Worm (Caenorhabditis elegans): Measurements from ENCODE around the gene ZC416.2.

The ZC416.2 gene

ce11 chrIV:3665089-3665488 is 31.7 kb downstream of the ZC416.2 start:
- TF ChIP-seq unc-62 (GFP tag; optimal IDR thresholded peaks at IDR 0.05 in 1 of 2) (peak in 1 of 2 experiments; percentile 67), unc-62 (tag; optimal IDR thresholded peaks at IDR 0.05) (no peak), ceh-82 (tag; optimal IDR thresholded peaks at IDR 0.05) (no peak), set-16 (GFP tag; IDR thresholded peaks at IDR 0.05) (peak; percentile 36; the same call in 1 of the 2 replicates)

DNA sequence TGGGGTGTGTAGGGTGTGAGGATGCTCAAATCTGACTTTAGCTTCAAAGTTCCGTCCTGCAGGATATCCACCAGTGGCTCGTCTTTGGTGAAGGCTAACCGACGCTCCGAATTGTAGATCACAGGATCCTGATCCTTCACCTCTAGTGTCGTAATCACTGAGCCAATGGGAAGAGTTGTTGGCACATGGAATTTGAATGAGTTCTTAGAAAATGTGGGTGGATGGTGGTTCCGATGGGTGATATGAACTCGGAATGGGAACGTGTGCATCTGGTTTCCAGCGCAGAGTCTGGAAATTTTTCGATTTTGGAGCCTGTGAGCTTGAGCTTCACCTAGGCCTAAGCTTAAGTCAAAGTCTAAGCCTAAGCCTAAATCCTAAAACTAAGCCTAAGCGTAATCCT is 33.1 kb downstream of the ZC416.2 start:
- TF ChIP-seq fkh-10 (GFP tag; optimal IDR thresholded peaks at IDR 0.05) (no peak), Y48G9A.11 (GFP tag; IDR thresholded peaks at IDR 0.05) (no peak), aha-1 (tag) (peak; percentile 92), nhr-76 (tag; optimal IDR thresholded peaks at IDR 0.05) (no peak), tra-1 (GFP tag; IDR thresholded peaks at IDR 0.05) (0 out of 2 replicates have a peak, but pooled peaks have one; percentile 23)

- no peak for TF ChIP-seq ztf-11 (tag; optimal IDR thresholded peaks at IDR 0.05)
- no peak for TF ChIP-seq ceh-28 (tag; optimal IDR thresholded peaks at IDR 0.05)
- TF ChIP-seq attf-4 (tag; optimal IDR thresholded peaks at IDR 0.05): no peak
- no peak for TF ChIP-seq egl-43 (GFP tag; IDR thresholded peaks at IDR 0.05)
- no peak for TF ChIP-seq ceh-20 (GFP tag; IDR thresholded peaks at IDR 0.05)
- no peak for TF ChIP-seq tag-97 (GFP tag; IDR thresholded peaks at IDR 0.05)
- TF ChIP-seq zfp-2 (tag; optimal IDR thresholded peaks at IDR 0.05): no peak
- TF ChIP-seq F10B5.3 (tag; optimal IDR thresholded peaks at IDR 0.05): no peak
- TF ChIP-seq set-16 (GFP tag; IDR thresholded peaks at IDR 0.05): no peak
- TF ChIP-seq lin-29 (GFP tag; IDR thresholded peaks at IDR 0.05): no peak
- no peak for TF ChIP-seq vab-7 (GFP tag; IDR thresholded peaks at IDR 0.05)
- TF ChIP-seq nhr-6 (tag; optimal IDR thresholded peaks at IDR 0.05): no peak
- no peak for TF ChIP-seq daf-19 (GFP tag; conservative IDR thresholded peaks at IDR 0.05)
- TF ChIP-seq ceh-62 (tag; optimal IDR thresholded peaks at IDR 0.05): no peak
- TF ChIP-seq F49E8.2 (tag; optimal IDR thresholded peaks at IDR 0.05; ENCODE audit: borderline replicate concordance): no peak
- TF ChIP-seq dpl-1 (GFP tag; optimal IDR thresholded peaks at IDR 0.05): no peak
These were observed 34.4 kb downstream of the ZC416.2 start for ce11 chrIV:3667796-3668195.

DNA sequence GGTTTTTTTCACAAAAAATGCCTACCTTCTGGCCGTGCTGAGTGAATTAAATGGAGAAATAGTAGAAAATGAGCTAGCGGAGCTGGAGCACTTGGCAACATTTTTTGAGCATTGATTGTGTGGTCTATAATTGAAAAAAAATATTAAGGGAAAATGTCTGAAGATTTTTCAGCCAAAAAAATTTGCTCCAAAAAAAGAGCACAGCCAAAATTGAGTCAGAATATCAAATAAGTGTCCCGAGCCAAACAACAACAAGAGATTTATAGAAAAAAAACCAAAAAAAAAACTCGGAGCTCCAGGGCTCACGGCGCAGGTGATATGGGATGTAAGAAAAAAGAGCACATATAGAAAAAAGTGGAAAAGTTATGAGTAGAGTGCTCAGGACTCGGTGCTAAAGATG is 35.2 kb downstream of the ZC416.2 start, which contains the start of gene fmil-1:
Gene fmil-1 (minus strand): TSS at position 101 of the 400 bp plus-strand sequence.
- no peak for TF ChIP-seq ces-1 (GFP tag; optimal IDR thresholded peaks at IDR 0.05)
- no peak for TF ChIP-seq ceh-62 (tag; optimal IDR thresholded peaks at IDR 0.05)
- TF ChIP-seq dve-1 (tag; optimal IDR thresholded peaks at IDR 0.05; ENCODE audit: insufficient read depth): no peak
- no peak for TF ChIP-seq hif-1 (tag; optimal IDR thresholded peaks at IDR 0.05)
- TF ChIP-seq saeg-2 (GFP tag; IDR thresholded peaks at IDR 0.05): no peak
- TF ChIP-seq nhr-25 (tag; optimal IDR thresholded peaks at IDR 0.05; ENCODE audit: borderline replicate concordance, insufficient read depth): no peak
- no peak for TF ChIP-seq R02D3.7 (tag; optimal IDR thresholded peaks at IDR 0.05)
- TF ChIP-seq nhr-102 (tag; optimal IDR thresholded peaks at IDR 0.05): no peak

- TF ChIP-seq nhr-11 (tag; optimal IDR thresholded peaks at IDR 0.05): no peak
- TF ChIP-seq daf-16 (GFP tag; optimal IDR thresholded peaks at IDR 0.05): no peak
- TF ChIP-seq daf-16 (tag; optimal IDR thresholded peaks at IDR 0.05): no peak
- TF ChIP-seq Y48G9A.11 (GFP tag; IDR thresholded peaks at IDR 0.05): no peak
- no peak for TF ChIP-seq gei-8 (GFP tag; optimal IDR thresholded peaks at IDR 0.05)
- no peak for TF ChIP-seq ztf-11 (tag; optimal IDR thresholded peaks at IDR 0.05)
- TF ChIP-seq aha-1 (tag): no peak
- TF ChIP-seq nhr-111 (GFP tag; optimal IDR thresholded peaks at IDR 0.05): no peak
- TF ChIP-seq aly-2 (tag; optimal IDR thresholded peaks at IDR 0.05): no peak
- TF ChIP-seq egl-43 (GFP tag; IDR thresholded peaks at IDR 0.05): no peak
- TF ChIP-seq unc-130 (GFP tag; optimal IDR thresholded peaks at IDR 0.05): no peak
- no peak for TF ChIP-seq zfp-3 (GFP tag; conservative IDR thresholded peaks at IDR 0.05)
- no peak for TF ChIP-seq tra-1 (GFP tag; IDR thresholded peaks at IDR 0.05)
- no peak for TF ChIP-seq php-3 (GFP tag; IDR thresholded peaks at IDR 0.05)
- TF ChIP-seq mdl-1 (tag; optimal IDR thresholded peaks at IDR 0.05): no peak
- TF ChIP-seq F49E8.2 (tag; optimal IDR thresholded peaks at IDR 0.05; ENCODE audit: borderline replicate concordance): no peak
- no peak for TF ChIP-seq egl-27 (tag; optimal IDR thresholded peaks at IDR 0.05)
These were observed 48.3 kb downstream of the ZC416.2 start for ce11 chrIV:3681763-3682162.

Data from whole organism, L4 larva.